Worm (Caenorhabditis elegans): ENCODE data around the gene F21D9.8.

DNA sequence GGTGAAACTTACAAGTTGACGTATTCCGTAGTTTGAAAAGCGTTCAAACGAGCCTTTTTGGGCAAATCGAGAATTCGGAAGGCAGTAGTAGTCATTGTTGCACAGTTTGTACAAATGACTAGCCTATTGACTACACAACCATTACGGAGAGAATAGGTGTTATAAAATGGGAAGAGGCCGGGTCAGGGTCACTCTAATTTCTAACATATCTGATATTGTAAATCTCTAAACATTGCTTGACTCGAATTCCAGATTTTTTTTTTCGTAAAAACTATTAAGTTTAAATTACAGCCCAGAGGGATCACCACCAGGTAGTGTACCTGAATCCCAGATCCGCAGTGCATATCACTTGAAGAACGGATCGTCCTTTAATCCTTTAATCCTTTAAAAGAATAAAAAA lies 42.6 kb downstream of the F21D9.8 start, which contains the start of gene fbxb-2:
- no peak for TF ChIP-seq snpc-4 (tag; optimal IDR thresholded peaks at IDR 0.05)
- no peak for TF ChIP-seq ceh-9 (tag; optimal IDR thresholded peaks at IDR 0.05)
- TF ChIP-seq nhr-11 (tag; optimal IDR thresholded peaks at IDR 0.05), result no peak
- TF ChIP-seq elt-2 (tag; optimal IDR thresholded peaks at IDR 0.05), result no peak
- no peak for TF ChIP-seq egl-27 (tag; optimal IDR thresholded peaks at IDR 0.05)
- no peak for TF ChIP-seq ceh-82 (tag; optimal IDR thresholded peaks at IDR 0.05)
